Worm (Caenorhabditis elegans) whole organism, L4 larva: Measurements from ENCODE around the gene Y49E10.10.

Experiments used
- D1046.2 ChIP-seq: fragments of 200-800 bp; sonication (Bioruptor generic); IDR thresholded peaks from 2 replicates; pipeline ENCODE4 v1.3.6; 2022; ENCODE audit warnings: missing genetic modification characterization, missing compliant biosample characterization
- F26F4.8 ChIP-seq: fragments of 200-800 bp; sonication (Bioruptor generic); conservative IDR thresholded peaks from 2 replicates; pipeline ENCODE4 v1.3.6; 2022; ENCODE audit warnings: missing genetic modification characterization, missing compliant biosample characterization
- T20F7.1 ChIP-seq: fragments of 200-800 bp; sonication (Bioruptor generic); optimal IDR thresholded peaks from 2 replicates; lab custom pipeline; 2018; ENCODE audit warnings: mild to moderate bottlenecking, missing genetic modification characterization, missing compliant biosample characterization
- Y105C5A.15 ChIP-seq: fragments of 200-800 bp; sonication (Bioruptor generic); IDR thresholded peaks from 2 replicates; pipeline ENCODE4 v1.3.6; 2022; ENCODE audit warnings: missing genetic modification characterization, missing compliant biosample characterization
- Y75B8A.6 ChIP-seq: fragments of 200-800 bp; sonication (Bioruptor generic); IDR thresholded peaks from 2 replicates; pipeline ENCODE4 v1.3.6; 2022; ENCODE audit warnings: missing genetic modification reagents, missing genetic modification characterization, missing compliant biosample characterization
- aha-1 ChIP-seq: fragments of 150-350 bp; peaks from one replicate; lab custom pipeline; 2014; ENCODE audit warnings: missing biosample characterization, missing genetic modification characterization
- aly-2 ChIP-seq: sonication (generic microtip); optimal IDR thresholded peaks from 2 replicates; lab custom pipeline; 2018; ENCODE audit warnings: missing biosample characterization, missing genetic modification characterization
- arid-1 ChIP-seq: fragments of 200-800 bp; sonication (Bioruptor generic); conservative IDR thresholded peaks from 2 replicates; pipeline ENCODE4 v1.3.6; 2022; ENCODE audit warnings: missing genetic modification reagents, missing genetic modification characterization, missing compliant biosample characterization
- attf-4 ChIP-seq: sonication (generic microtip); optimal IDR thresholded peaks from 3 replicates; lab custom pipeline; 2017; ENCODE audit warnings: missing biosample characterization, missing genetic modification characterization
- ceh-44 ChIP-seq: fragments of 200-800 bp; sonication (Bioruptor generic); IDR thresholded peaks from 2 replicates; pipeline ENCODE4 v1.3.6; 2022; ENCODE audit warnings: missing genetic modification reagents, missing genetic modification characterization, missing compliant biosample characterization
- ceh-62 ChIP-seq: sonication (generic microtip); optimal IDR thresholded peaks from 2 replicates; lab custom pipeline; 2017; ENCODE audit warnings: missing biosample characterization, missing genetic modification characterization
- ceh-82 ChIP-seq: sonication (generic microtip); optimal IDR thresholded peaks from 2 replicates; lab custom pipeline; 2017; ENCODE audit warnings: missing biosample characterization, missing genetic modification characterization
- ces-1 ChIP-seq: fragments of 150-350 bp; sonication (generic microtip); optimal IDR thresholded peaks from 4 replicates; lab custom pipeline; 2014; ENCODE audit warnings: missing biosample characterization, missing genetic modification reagents, missing genetic modification characterization
- ctbp-1 ChIP-seq: fragments of 200-800 bp; sonication (Bioruptor generic); IDR thresholded peaks from 2 replicates; pipeline ENCODE4 v1.3.6; 2022; ENCODE audit warnings: missing genetic modification reagents, missing genetic modification characterization, missing compliant biosample characterization
- daf-12 ChIP-seq: fragments of 150-350 bp; optimal IDR thresholded peaks from 2 replicates; lab custom pipeline; 2014; ENCODE audit warnings: missing biosample characterization, missing genetic modification reagents, missing genetic modification characterization
- daf-19 ChIP-seq: fragments of 200-800 bp; sonication (Bioruptor generic); conservative IDR thresholded peaks from 2 replicates; pipeline ENCODE4 v1.3.6; 2022; ENCODE audit warnings: missing genetic modification characterization, missing compliant biosample characterization
- dmd-6 ChIP-seq: fragments of 200-800 bp; sonication (Bioruptor generic); IDR thresholded peaks from 2 replicates; pipeline ENCODE4 v1.3.6; 2022; ENCODE audit warnings: missing genetic modification reagents, missing genetic modification characterization, missing compliant biosample characterization
- dmd-8 ChIP-seq: fragments of 200-800 bp; sonication (Bioruptor generic); IDR thresholded peaks from 2 replicates; pipeline ENCODE4 v1.3.6; 2022; ENCODE audit warnings: missing genetic modification characterization, missing compliant biosample characterization
- duxl-1 ChIP-seq: sonication (generic microtip); optimal IDR thresholded peaks from 2 replicates; lab custom pipeline; 2016; ENCODE audit warnings: mild to moderate bottlenecking, missing genetic modification characterization, moderate library complexity, missing compliant biosample characterization; ENCODE audit not compliant: poor library complexity
- egl-27 ChIP-seq: sonication (generic microtip); optimal IDR thresholded peaks from 3 replicates; lab custom pipeline; 2017; ENCODE audit warnings: missing biosample characterization, missing genetic modification reagents, missing genetic modification characterization
- egl-43 ChIP-seq: fragments of 200-800 bp; sonication (Bioruptor generic); IDR thresholded peaks from 2 replicates; pipeline ENCODE4 v1.3.6; 2022; ENCODE audit warnings: missing genetic modification reagents, missing genetic modification characterization, missing compliant biosample characterization
- hmg-1.1 ChIP-seq: fragments of 200-800 bp; sonication (Bioruptor generic); IDR thresholded peaks from 2 replicates; pipeline ENCODE4 v1.3.6; 2022; ENCODE audit warnings: missing genetic modification reagents, missing genetic modification characterization, missing compliant biosample characterization
- jun-1 ChIP-seq: fragments of 150-350 bp; optimal IDR thresholded peaks from 2 replicates; lab custom pipeline; 2014; ENCODE audit warnings: missing biosample characterization, missing genetic modification reagents, missing genetic modification characterization
- lin-1 ChIP-seq: fragments of 200-800 bp; sonication (Bioruptor generic); IDR thresholded peaks from 2 replicates; pipeline ENCODE4 v1.3.6; 2022; ENCODE audit warnings: missing genetic modification reagents, missing genetic modification characterization, missing compliant biosample characterization
- lin-29 ChIP-seq: fragments of 200-800 bp; sonication (Bioruptor generic); IDR thresholded peaks from 2 replicates; pipeline ENCODE4 v1.3.6; 2022; ENCODE audit warnings: missing genetic modification reagents, missing genetic modification characterization, missing compliant biosample characterization
- lin-38 ChIP-seq: fragments of 200-800 bp; sonication (Bioruptor generic); IDR thresholded peaks from 2 replicates; pipeline ENCODE4 v1.3.6; 2022; ENCODE audit warnings: missing genetic modification reagents, missing genetic modification characterization, missing compliant biosample characterization
- lir-3 ChIP-seq: sonication (generic microtip); optimal IDR thresholded peaks from 2 replicates; lab custom pipeline; 2016; ENCODE audit warnings: mild to moderate bottlenecking, missing genetic modification characterization, missing compliant biosample characterization
- mdl-1 ChIP-seq, 2 experiments: fragments of 150-350 bp in 1 of 2; sonication (generic microtip) in 1 of 2; optimal IDR thresholded peaks; 2 replicates each; lab custom pipeline; 2014 to 2017; ENCODE audit warnings: missing biosample characterization in 2 of 2, missing genetic modification characterization in 2 of 2
- mdt-29 ChIP-seq: fragments of 200-800 bp; sonication (Bioruptor generic); IDR thresholded peaks from 2 replicates; pipeline ENCODE4 v1.3.6; 2022; ENCODE audit warnings: missing genetic modification reagents, missing genetic modification characterization, missing compliant biosample characterization
- mep-1 ChIP-seq: fragments of 150-350 bp; sonication (generic microtip); optimal IDR thresholded peaks from 3 replicates; lab custom pipeline; 2014; ENCODE audit warnings: missing biosample characterization, missing genetic modification characterization
- mxl-2 ChIP-seq: fragments of 200-800 bp; sonication (Bioruptor generic); conservative IDR thresholded peaks from 2 replicates; pipeline ENCODE4 v1.3.6; 2022; ENCODE audit warnings: missing genetic modification reagents, missing genetic modification characterization, missing compliant biosample characterization
- mxl-3 ChIP-seq: fragments of 200-800 bp; sonication (Bioruptor generic); optimal IDR thresholded peaks from 2 replicates; lab custom pipeline; 2018; ENCODE audit warnings: mild to moderate bottlenecking, missing genetic modification characterization, missing compliant biosample characterization
- nhr-10 ChIP-seq: fragments of 150-350 bp; optimal IDR thresholded peaks from 2 replicates; lab custom pipeline; 2014; ENCODE audit warnings: missing biosample characterization, missing genetic modification characterization
- nhr-102 ChIP-seq: sonication (generic microtip); optimal IDR thresholded peaks from 2 replicates; lab custom pipeline; 2016; ENCODE audit warnings: mild to moderate bottlenecking, missing genetic modification characterization, moderate library complexity, missing compliant biosample characterization
- nhr-11 ChIP-seq: fragments of 150-350 bp; optimal IDR thresholded peaks from 2 replicates; lab custom pipeline; 2014; ENCODE audit warnings: missing biosample characterization, missing genetic modification characterization
- nhr-111 ChIP-seq: fragments of 200-800 bp; sonication (Bioruptor generic); optimal IDR thresholded peaks from 2 replicates; lab custom pipeline; 2018; ENCODE audit warnings: mild to moderate bottlenecking, missing genetic modification characterization, missing compliant biosample characterization
- nhr-237 ChIP-seq: sonication (generic microtip); optimal IDR thresholded peaks from 2 replicates; lab custom pipeline; 2017; ENCODE audit warnings: missing biosample characterization, missing genetic modification characterization
- nhr-48 ChIP-seq: sonication (generic microtip); optimal IDR thresholded peaks from 2 replicates; lab custom pipeline; 2016; ENCODE audit warnings: mild to moderate bottlenecking, missing genetic modification characterization, missing compliant biosample characterization
- nhr-77 ChIP-seq: fragments of 150-350 bp; optimal IDR thresholded peaks from 2 replicates; lab custom pipeline; 2014; ENCODE audit warnings: missing biosample characterization, missing genetic modification characterization
- pha-4 ChIP-seq, 2 experiments: fragments of 150-350 bp in 1 of 2; fragments of 200-800 bp in 1 of 2; sonication (Bioruptor generic) in 1 of 2; IDR thresholded peaks in 1 of 2; optimal IDR thresholded peaks in 1 of 2; 2 replicates each; pipeline versions ENCODE4 v1.3.6 to Lab custom; 2014 to 2022; ENCODE audit warnings: missing genetic modification characterization in 2 of 2, missing genetic modification reagents in 2 of 2, missing biosample characterization in 1 of 2, missing compliant biosample characterization in 1 of 2
- php-3 ChIP-seq: fragments of 200-800 bp; sonication (Bioruptor generic); IDR thresholded peaks from 2 replicates; pipeline ENCODE4 v1.3.6; 2022; ENCODE audit warnings: missing genetic modification reagents, missing genetic modification characterization, missing compliant biosample characterization
- pqm-1 ChIP-seq: sonication (generic microtip); optimal IDR thresholded peaks from 2 replicates; lab custom pipeline; 2017; ENCODE audit warnings: missing biosample characterization, missing genetic modification characterization
- rbr-2 ChIP-seq: sonication (generic microtip); optimal IDR thresholded peaks from 2 replicates; lab custom pipeline; 2016; ENCODE audit warnings: missing genotype, missing genetic modification characterization, missing compliant biosample characterization
- set-16 ChIP-seq: fragments of 200-800 bp; sonication (Bioruptor generic); IDR thresholded peaks from 2 replicates; pipeline ENCODE4 v1.3.6; 2022; ENCODE audit warnings: missing genetic modification reagents, missing genetic modification characterization, missing compliant biosample characterization
- snpc-1.2 ChIP-seq: fragments of 200-800 bp; sonication (Bioruptor generic); IDR thresholded peaks from 2 replicates; pipeline ENCODE4 v1.3.6; 2022; ENCODE audit warnings: missing genetic modification reagents, missing genetic modification characterization, missing compliant biosample characterization
- snpc-4 ChIP-seq: fragments of 150-350 bp; optimal IDR thresholded peaks from 2 replicates; lab custom pipeline; 2014; ENCODE audit warnings: missing biosample characterization, missing genetic modification characterization
- zip-11 ChIP-seq: fragments of 200-800 bp; sonication (Bioruptor generic); IDR thresholded peaks from 2 replicates; pipeline ENCODE4 v1.3.6; 2022; ENCODE audit warnings: missing genetic modification characterization, missing compliant biosample characterization

Y49E10.10 gene

ce11 chrIII:12427527-12428263 is 32.4 kb downstream of the Y49E10.10 start:
- TF ChIP-seq aha-1 (tag; lab: Kevin White, UChicago), result peak; percentile 72
- no peak for TF ChIP-seq egl-43 (GFP tag; lab: Robert Waterston, UW)
- peak; percentile 32 for TF ChIP-seq mep-1 (tag; lab: Kevin White, UChicago)
- no peak for TF ChIP-seq hmg-1.1 (GFP tag; lab: Robert Waterston, UW)
- no peak for TF ChIP-seq ceh-62
- TF ChIP-seq lir-3, result no peak
- no peak for TF ChIP-seq php-3
- TF ChIP-seq set-16, result no peak
- no peak for TF ChIP-seq attf-4 (tag; lab: Kevin White, UChicago)

- TF ChIP-seq aha-1 (tag; lab: Kevin White, UChicago) (peak; percentile 65), duxl-1 (no peak), nhr-102 (tag; lab: Kevin White, UChicago) (no peak)
Measured at ce11 chrIII:12428264-12428627, 33.0 kb downstream of the Y49E10.10 start.

- TF ChIP-seq mdl-1 (tag; optimal IDR thresholded peaks at IDR 0.05; lab: Kevin White, UChicago), result no peak
- TF ChIP-seq mdt-29 (GFP tag; lab: Robert Waterston, UW), result no peak
- TF ChIP-seq ces-1 (GFP tag; lab: Kevin White, UChicago), result no peak
- no peak for TF ChIP-seq ceh-82 (tag; lab: Kevin White, UChicago)
- no peak for TF ChIP-seq zip-11 (GFP tag; lab: Robert Waterston, UW)
- no peak for TF ChIP-seq pqm-1 (tag; lab: Kevin White, UChicago)
- TF ChIP-seq F26F4.8 (GFP tag; lab: Robert Waterston, UW), result no peak
- TF ChIP-seq lin-38 (GFP tag; lab: Robert Waterston, UW), result peak; percentile 46
- 0 out of 2 replicates have a peak, but pooled peaks have one; percentile 42 for TF ChIP-seq lin-1 (GFP tag; lab: Robert Waterston, UW)
- no peak for TF ChIP-seq rbr-2 (tag; lab: Kevin White, UChicago)
- TF ChIP-seq mxl-2, result no peak
- no peak for TF ChIP-seq D1046.2
- no peak for TF ChIP-seq nhr-237 (tag; lab: Kevin White, UChicago)
- TF ChIP-seq Y75B8A.6, result no peak
- TF ChIP-seq set-16, result no peak
- TF ChIP-seq Y105C5A.15 (GFP tag; lab: Robert Waterston, UW), result no peak
- no peak for TF ChIP-seq nhr-48 (tag; lab: Kevin White, UChicago)
- no peak for TF ChIP-seq daf-12 (tag; lab: Kevin White, UChicago)
- no peak for TF ChIP-seq daf-19 (GFP tag; lab: Robert Waterston, UW)
- TF ChIP-seq aly-2, result no peak
- TF ChIP-seq dmd-8 (GFP tag; lab: Robert Waterston, UW), result no peak
- no peak for TF ChIP-seq snpc-4 (tag; lab: Kevin White, UChicago)
- TF ChIP-seq egl-27 (tag; lab: Kevin White, UChicago), result no peak
- no peak for TF ChIP-seq nhr-77
- no peak for TF ChIP-seq nhr-102 (tag; lab: Kevin White, UChicago)
- no peak for TF ChIP-seq dmd-6 (GFP tag; lab: Robert Waterston, UW)
- TF ChIP-seq attf-4 (tag; lab: Kevin White, UChicago), result no peak
- TF ChIP-seq T20F7.1, result no peak
- TF ChIP-seq aha-1 (tag; lab: Kevin White, UChicago), result peak; percentile 14
- TF ChIP-seq ctbp-1, result no peak
- no peak for TF ChIP-seq nhr-11 (tag; lab: Kevin White, UChicago)
- no peak; the same call in 1 of the 2 replicates for TF ChIP-seq pha-4 (GFP tag; IDR thresholded peaks at IDR 0.05; lab: Robert Waterston, UW)
- TF ChIP-seq pha-4 (tag; optimal IDR thresholded peaks at IDR 0.05; lab: Kevin White, UChicago), result no peak
- TF ChIP-seq nhr-111, result no peak
- TF ChIP-seq snpc-1.2 (GFP tag; lab: Robert Waterston, UW), result peak; percentile 47; the same call in 1 of the 2 replicates
- TF ChIP-seq arid-1 (GFP tag; lab: Robert Waterston, UW), result 0 out of 2 replicates have a peak, but pooled peaks have one; percentile 43
- no peak for TF ChIP-seq jun-1 (tag; lab: Kevin White, UChicago)
- TF ChIP-seq lin-29 (GFP tag; lab: Robert Waterston, UW), result no peak
- no peak for TF ChIP-seq ceh-44
- TF ChIP-seq mxl-3 (GFP tag; lab: Kevin White, UChicago), result no peak
- TF ChIP-seq nhr-10, result no peak
Measured at ce11 chrIII:12428799-12429351, 33.6 kb downstream of the Y49E10.10 start.
